Fruit fly (Drosophila melanogaster) whole organism, embryonic: ENCODE data around the gene mRpS18B.

Experiments
- Abd-B ChIP-seq: fragments of 200-800 bp; sonication (Bioruptor generic); optimal IDR thresholded peaks from 2 replicates; lab custom pipeline; 2018; ENCODE audit warnings: missing biosample characterization, mild to moderate bottlenecking, missing genetic modification characterization, moderate library complexity
- Awh ChIP-seq: fragments of 200-800 bp; sonication (Bioruptor generic); IDR thresholded peaks from 2 replicates; pipeline ENCODE4, ENCODE4 v1.3.6; 2022; ENCODE audit warnings: missing biosample characterization, missing genetic modification characterization
- Bdp1 ChIP-seq: fragments of 200-800 bp; sonication (Bioruptor generic); optimal IDR thresholded peaks from 3 replicates; lab custom pipeline; 2016; ENCODE audit warnings: missing biosample characterization, missing genetic modification characterization
- CG10543 ChIP-seq: fragments of 200-800 bp; sonication (Bioruptor generic); optimal IDR thresholded peaks from 3 replicates; lab custom pipeline; 2017; ENCODE audit warnings: missing biosample characterization, mild to moderate bottlenecking, missing genetic modification characterization, moderate library complexity
- CG11456 ChIP-seq: fragments of 200-800 bp; sonication (Bioruptor generic); IDR thresholded peaks from 3 replicates; pipeline ENCODE4 v1.3.6; 2022; ENCODE audit warnings: missing biosample characterization, missing genetic modification characterization
- CG1233 ChIP-seq: fragments of 200-800 bp; sonication (Bioruptor generic); optimal IDR thresholded peaks from 4 replicates; lab custom pipeline; 2018; ENCODE audit warnings: missing biosample characterization, mild to moderate bottlenecking, missing genetic modification characterization
- CG13624 ChIP-seq: fragments of 200-800 bp; sonication (Bioruptor generic); optimal IDR thresholded peaks from 2 replicates; lab custom pipeline; 2016; ENCODE audit warnings: missing biosample characterization, missing genetic modification characterization
- CG15479 ChIP-seq: fragments of 200-800 bp; sonication (Bioruptor generic); optimal IDR thresholded peaks from 3 replicates; lab custom pipeline; 2019; ENCODE audit warnings: missing biosample characterization, mild to moderate bottlenecking, missing genetic modification characterization, moderate library complexity
- CG1647 ChIP-seq: fragments of 200-800 bp; sonication (Bioruptor generic); optimal IDR thresholded peaks from 3 replicates; lab custom pipeline; 2016; ENCODE audit warnings: missing biosample characterization, missing genetic modification characterization
- CG16779 ChIP-seq: fragments of 200-800 bp; sonication (Bioruptor generic); IDR thresholded peaks from 2 replicates; pipeline ENCODE4 v1.3.6; 2022; ENCODE audit warnings: missing biosample characterization, missing genetic modification characterization
- CG16815 ChIP-seq: fragments of 200-800 bp; sonication (Bioruptor generic); optimal IDR thresholded peaks from 3 replicates; lab custom pipeline; 2017; ENCODE audit warnings: missing biosample characterization, mild to moderate bottlenecking, missing genetic modification characterization
- CG17912 ChIP-seq: fragments of 200-800 bp; sonication (Bioruptor generic); optimal IDR thresholded peaks from 2 replicates; lab custom pipeline; 2018; ENCODE audit warnings: missing biosample characterization, mild to moderate bottlenecking, missing genetic modification characterization
- CG2202 ChIP-seq: fragments of 200-800 bp; sonication (Bioruptor generic); optimal IDR thresholded peaks from 2 replicates; lab custom pipeline; 2018; ENCODE audit warnings: missing biosample characterization, mild to moderate bottlenecking, missing genetic modification characterization
- CG31224 ChIP-seq: fragments of 200-800 bp; sonication (Bioruptor generic); IDR thresholded peaks from 2 replicates; pipeline ENCODE4 v1.3.6; 2022; ENCODE audit warnings: missing biosample characterization, missing genetic modification characterization
- CG31365 ChIP-seq: fragments of 200-800 bp; sonication (Bioruptor generic); optimal IDR thresholded peaks from 2 replicates; lab custom pipeline; 2018; ENCODE audit warnings: missing biosample characterization, mild to moderate bottlenecking, missing genetic modification characterization
- CG42726 ChIP-seq: fragments of 200-800 bp; sonication (Bioruptor generic); IDR thresholded peaks from 2 replicates; pipeline ENCODE4 v1.3.6; 2022; ENCODE audit warnings: missing biosample characterization, missing genetic modification characterization; ENCODE audit not compliant: partially characterized antibody
- CG4282 ChIP-seq: fragments of 200-800 bp; sonication (Bioruptor generic); optimal IDR thresholded peaks from 2 replicates; lab custom pipeline; 2016; ENCODE audit warnings: missing biosample characterization, missing genetic modification characterization
- CG43689 ChIP-seq: fragments of 200-800 bp; sonication (Bioruptor generic); IDR thresholded peaks from 2 replicates; pipeline ENCODE4 v1.3.6; 2022; ENCODE audit warnings: missing biosample characterization, missing genetic modification characterization
- CG4707 ChIP-seq: fragments of 200-800 bp; sonication (Bioruptor generic); optimal IDR thresholded peaks from 2 replicates; lab custom pipeline; 2018; ENCODE audit warnings: missing biosample characterization, mild to moderate bottlenecking, missing genetic modification characterization, moderate library complexity
- CG4820 ChIP-seq: fragments of 200-800 bp; sonication (Bioruptor generic); optimal IDR thresholded peaks from 3 replicates; lab custom pipeline; 2016; ENCODE audit warnings: missing biosample characterization, missing genetic modification characterization
- CG6175 ChIP-seq: fragments of 200-800 bp; sonication (Bioruptor generic); IDR thresholded peaks from 3 replicates; pipeline ENCODE4 v1.3.6; 2022; ENCODE audit warnings: missing biosample characterization, missing genetic modification characterization
- CG6683 ChIP-seq: fragments of 200-800 bp; sonication (Bioruptor generic); optimal IDR thresholded peaks from 2 replicates; lab custom pipeline; 2017; ENCODE audit warnings: missing biosample characterization, mild to moderate bottlenecking, missing genetic modification characterization, missing genetic modification reagents
- Dfd ChIP-seq, 2 experiments: fragments of >200 bp; optimal IDR thresholded peaks; 2 replicates each; lab custom pipeline; 2017; ENCODE audit warnings: missing biosample characterization in 2 of 2, missing genetic modification characterization in 2 of 2
- Fer1 ChIP-seq: fragments of 200-800 bp; sonication (Bioruptor generic); optimal IDR thresholded peaks from 2 replicates; lab custom pipeline; 2017; ENCODE audit warnings: missing biosample characterization, mild to moderate bottlenecking, missing genetic modification characterization
- HHEX ChIP-seq: fragments of 200-800 bp; sonication (Bioruptor generic); optimal IDR thresholded peaks from 3 replicates; lab custom pipeline; 2017; ENCODE audit warnings: missing biosample characterization, mild to moderate bottlenecking, missing genetic modification characterization, missing genetic modification reagents
- HmgZ ChIP-seq: fragments of 200-800 bp; sonication (Bioruptor generic); optimal IDR thresholded peaks from 2 replicates; lab custom pipeline; 2018; ENCODE audit warnings: missing biosample characterization, mild to moderate bottlenecking, missing genetic modification characterization
- Lpt ChIP-seq: fragments of >200 bp; optimal IDR thresholded peaks from 2 replicates; lab custom pipeline; 2018; ENCODE audit warnings: missing biosample characterization, missing genetic modification characterization
- NC2β ChIP-seq: fragments of 200-800 bp; sonication (Bioruptor generic); optimal IDR thresholded peaks from 2 replicates; lab custom pipeline; 2016; ENCODE audit warnings: missing biosample characterization, missing genetic modification characterization
- Sry-δ ChIP-seq: fragments of 200-800 bp; sonication (Bioruptor generic); optimal IDR thresholded peaks from 2 replicates; lab custom pipeline; 2016; ENCODE audit warnings: missing biosample characterization, missing genetic modification characterization
- bsh ChIP-seq, 2 experiments: fragments of 200-800 bp; sonication (Bioruptor generic); optimal IDR thresholded peaks; 2 replicates each; lab custom pipeline; 2017 to 2018; ENCODE audit warnings: mild to moderate bottlenecking in 2 of 2, missing biosample characterization in 2 of 2, missing genetic modification characterization in 2 of 2, moderate library complexity in 1 of 2
- cg ChIP-seq: fragments of 200-800 bp; sonication (Bioruptor generic); optimal IDR thresholded peaks from 3 replicates; lab custom pipeline; 2019; ENCODE audit warnings: missing biosample characterization, mild to moderate bottlenecking, missing genetic modification characterization, moderate library complexity
- crc ChIP-seq: fragments of 200-800 bp; sonication (Bioruptor generic); optimal IDR thresholded peaks from 2 replicates; lab custom pipeline; 2016; ENCODE audit warnings: missing biosample characterization, missing genetic modification characterization
- da ChIP-seq: fragments of 200-800 bp; sonication (Bioruptor generic); optimal IDR thresholded peaks from 2 replicates; lab custom pipeline; 2016; ENCODE audit warnings: missing biosample characterization, missing genetic modification characterization
- dan ChIP-seq: fragments of 200-800 bp; sonication (Bioruptor generic); IDR thresholded peaks from 2 replicates; pipeline ENCODE4 v1.3.6; 2022; ENCODE audit warnings: missing biosample characterization, missing genetic modification characterization
- dm ChIP-seq: fragments of 200-800 bp; sonication (Bioruptor generic); optimal IDR thresholded peaks from 3 replicates; lab custom pipeline; 2016; ENCODE audit warnings: missing biosample characterization, missing genetic modification characterization
- dmrt11E ChIP-seq: fragments of 200-800 bp; sonication (Bioruptor generic); optimal IDR thresholded peaks from 3 replicates; lab custom pipeline; 2018; ENCODE audit warnings: missing biosample characterization, mild to moderate bottlenecking, missing genetic modification characterization, moderate library complexity
- ems ChIP-seq: fragments of 200-800 bp; sonication (Bioruptor generic); optimal IDR thresholded peaks from 3 replicates; lab custom pipeline; 2016; ENCODE audit warnings: missing biosample characterization, missing genetic modification characterization
- en ChIP-seq: fragments of 200-800 bp; sonication (Bioruptor generic); optimal IDR thresholded peaks from 2 replicates; lab custom pipeline; 2016; ENCODE audit warnings: missing biosample characterization, missing genetic modification characterization
- gcm2 ChIP-seq: fragments of 200-800 bp; sonication (Bioruptor generic); optimal IDR thresholded peaks from 2 replicates; lab custom pipeline; 2016; ENCODE audit warnings: missing biosample characterization, missing genetic modification characterization
- lilli ChIP-seq: fragments of 200-800 bp; sonication (Bioruptor generic); optimal IDR thresholded peaks from 3 replicates; lab custom pipeline; 2016; ENCODE audit warnings: missing biosample characterization, missing genetic modification characterization
- lov ChIP-seq, 2 experiments: fragments of 200-800 bp in 1 of 2; fragments of >200 bp in 1 of 2; sonication (Bioruptor generic) in 1 of 2; IDR thresholded peaks in 1 of 2; optimal IDR thresholded peaks in 1 of 2; 2 replicates in 1 of 2; 3 replicates in 1 of 2; pipeline versions ENCODE4 v1.3.6 to Lab custom; 2017 to 2022; ENCODE audit warnings: missing biosample characterization in 1 of 2, missing genetic modification characterization in 1 of 2
- mam ChIP-seq: fragments of 200-800 bp; sonication (Bioruptor generic); optimal IDR thresholded peaks from 3 replicates; lab custom pipeline; 2016; ENCODE audit warnings: missing biosample characterization, missing genetic modification characterization
- nau ChIP-seq: fragments of 200-800 bp; sonication (Bioruptor generic); optimal IDR thresholded peaks from 3 replicates; lab custom pipeline; 2017; ENCODE audit warnings: missing biosample characterization, mild to moderate bottlenecking, missing genetic modification characterization, missing genetic modification reagents
- nerfin-1 ChIP-seq: fragments of 200-800 bp; sonication (Bioruptor generic); optimal IDR thresholded peaks from 3 replicates; lab custom pipeline; 2019; ENCODE audit warnings: missing biosample characterization, mild to moderate bottlenecking, missing genetic modification characterization, moderate library complexity
- sd ChIP-seq: fragments of 200-800 bp; sonication (Bioruptor generic); optimal IDR thresholded peaks from 3 replicates; lab custom pipeline; 2018; ENCODE audit warnings: missing biosample characterization, mild to moderate bottlenecking, missing genetic modification characterization, moderate library complexity
- so ChIP-seq: fragments of 200-800 bp; sonication (Bioruptor generic); IDR thresholded peaks from 3 replicates; pipeline ENCODE4 v1.3.6; 2022; ENCODE audit warnings: missing biosample characterization, missing genetic modification characterization
- tgo ChIP-seq: fragments of 200-800 bp; sonication (Bioruptor generic); IDR thresholded peaks from 3 replicates; pipeline ENCODE4 v1.3.6; 2022; ENCODE audit warnings: missing biosample characterization, missing genetic modification characterization
- zen2 ChIP-seq: fragments of 200-800 bp; sonication (Bioruptor generic); IDR thresholded peaks from 3 replicates; pipeline ENCODE4 v1.3.6; 2022; ENCODE audit warnings: missing biosample characterization, missing genetic modification characterization; ENCODE audit not compliant: partially characterized antibody
- zfh1 ChIP-seq: fragments of 200-800 bp; sonication (Bioruptor generic); IDR thresholded peaks from 3 replicates; pipeline ENCODE4 v1.3.6; 2022; ENCODE audit warnings: missing biosample characterization, missing genetic modification characterization

The mRpS18B gene

DNA sequence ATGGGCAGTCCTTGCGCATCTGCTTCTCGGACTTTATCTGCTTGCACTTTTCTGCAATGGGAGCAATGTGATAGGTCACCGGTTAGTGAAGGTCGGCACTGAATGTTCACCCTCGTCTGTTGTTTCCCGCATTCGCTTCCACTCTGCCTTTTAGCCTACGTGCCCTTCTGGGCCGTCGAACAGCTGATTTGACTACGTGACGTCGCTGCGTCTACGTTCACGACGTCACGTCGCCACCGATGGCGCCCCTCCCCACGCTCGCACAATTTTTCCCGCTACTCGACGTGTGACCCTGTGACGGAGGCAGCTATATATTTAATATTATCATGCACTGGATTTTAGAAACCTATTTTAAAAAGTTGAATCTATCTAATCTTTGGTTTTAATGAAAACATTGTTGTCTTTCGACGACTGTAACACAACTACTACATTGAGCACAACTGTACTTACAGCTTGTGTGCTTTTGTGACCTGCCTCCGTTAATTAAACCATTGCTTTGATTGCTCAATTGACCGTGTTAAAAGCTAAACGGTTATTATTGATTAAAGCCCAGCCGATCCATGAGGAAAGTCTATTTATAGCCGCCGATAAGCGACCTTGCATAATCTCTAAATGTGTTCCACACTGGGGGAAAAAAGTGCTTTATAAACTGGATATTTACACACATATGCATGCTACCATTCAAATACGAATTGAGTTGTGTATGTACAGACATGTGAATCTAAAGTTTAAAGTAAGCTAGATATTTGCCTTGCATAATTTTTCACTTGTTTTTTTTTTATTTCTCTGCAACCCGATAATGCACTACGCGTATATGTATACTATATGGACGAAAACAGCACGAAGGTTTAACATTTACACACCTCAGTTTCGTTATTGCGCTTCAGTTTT is 13.8 kb downstream of the mRpS18B start (continued):
- no peak for TF ChIP-seq nerfin-1 (tag; lab: Kevin White, UChicago)
- TF ChIP-seq CG11456 (GFP tag; lab: Robert Waterston, UW): no peak
- TF ChIP-seq zen2 (GFP tag; lab: Robert Waterston, UW): no peak
- TF ChIP-seq Abd-B (GFP tag; lab: Kevin White, UChicago): no peak
- TF ChIP-seq Awh (GFP tag; lab: Robert Waterston, UW): no peak
- no peak for TF ChIP-seq nau (GFP tag; lab: Kevin White, UChicago)
- no peak for TF ChIP-seq Lpt (GFP tag; lab: Kevin White, UChicago)
- no peak for TF ChIP-seq dmrt11E
- no peak for TF ChIP-seq lov (optimal IDR thresholded peaks at IDR 0.05; lab: Kevin White, UChicago)
- no peak for TF ChIP-seq lov (GFP tag; IDR thresholded peaks at IDR 0.05; lab: Robert Waterston, UW)
- no peak for TF ChIP-seq so
- TF ChIP-seq dm (GFP tag; lab: Kevin White, UChicago): no peak
- TF ChIP-seq dan (GFP tag; lab: Robert Waterston, UW): no peak
- no peak for TF ChIP-seq da (GFP tag; lab: Kevin White, UChicago)
- TF ChIP-seq CG10543 (GFP tag; lab: Kevin White, UChicago): peak; percentile 32
- no peak for TF ChIP-seq sd (tag; lab: Kevin White, UChicago)
- no peak for TF ChIP-seq Sry-δ (GFP tag; lab: Kevin White, UChicago)
- no peak for TF ChIP-seq CG15479 (GFP tag; lab: Kevin White, UChicago)
- peak; percentile 2 for TF ChIP-seq CG17912 (GFP tag; lab: Kevin White, UChicago)
- TF ChIP-seq HHEX: peak; percentile 33
- no peak for TF ChIP-seq lilli (GFP tag; lab: Kevin White, UChicago)
- TF ChIP-seq CG6683 (GFP tag; lab: Kevin White, UChicago): no peak
- TF ChIP-seq bsh (GFP tag; optimal IDR thresholded peaks at IDR 0.05; lab: Kevin White, UChicago): peak in 1 of 2 experiments; percentile 19
- no peak for TF ChIP-seq gcm2 (GFP tag; lab: Kevin White, UChicago)
- no peak for TF ChIP-seq en (GFP tag; lab: Kevin White, UChicago)
- no peak for TF ChIP-seq CG43689 (GFP tag; lab: Robert Waterston, UW)
- no peak for TF ChIP-seq CG13624
- peak; percentile 12 for TF ChIP-seq crc (GFP tag; lab: Kevin White, UChicago)
- TF ChIP-seq zfh1 (GFP tag; lab: Robert Waterston, UW): no peak
- TF ChIP-seq Dfd (GFP tag; optimal IDR thresholded peaks at IDR 0.05; lab: Kevin White, UChicago): no peak
- TF ChIP-seq NC2β: no peak
- TF ChIP-seq CG6175: peak; percentile 40; the same call in 1 of the 3 replicates
- no peak for TF ChIP-seq CG4820 (GFP tag; lab: Kevin White, UChicago)
- no peak for TF ChIP-seq CG4707 (GFP tag; lab: Kevin White, UChicago)
- no peak for TF ChIP-seq HmgZ (tag; lab: Kevin White, UChicago)
- no peak for TF ChIP-seq tgo (GFP tag; lab: Robert Waterston, UW)
- TF ChIP-seq CG31365 (tag; lab: Kevin White, UChicago): no peak
- TF ChIP-seq CG42726 (GFP tag; lab: Robert Waterston, UW): no peak
- TF ChIP-seq ems (GFP tag; lab: Kevin White, UChicago): no peak
- no peak for TF ChIP-seq mam (GFP tag; lab: Kevin White, UChicago)
- no peak for TF ChIP-seq cg
- no peak for TF ChIP-seq Bdp1
- no peak for TF ChIP-seq CG4282 (GFP tag; lab: Kevin White, UChicago)
- TF ChIP-seq CG16779 (GFP tag; lab: Robert Waterston, UW): no peak
- no peak for TF ChIP-seq CG1233 (GFP tag; lab: Kevin White, UChicago)
- no peak for TF ChIP-seq CG31224 (GFP tag; lab: Robert Waterston, UW)
- TF ChIP-seq CG16815: no peak
- TF ChIP-seq CG2202: no peak
- no peak for TF ChIP-seq CG1647 (GFP tag; lab: Kevin White, UChicago)
- no peak for TF ChIP-seq Fer1 (GFP tag; lab: Kevin White, UChicago)
